Fruit fly (Drosophila melanogaster) whole organism, embryonic: ENCODE data around the gene CG6163.

Source experiments
- Abd-B ChIP-seq: fragments of 200-800 bp; sonication (Bioruptor generic); optimal IDR thresholded peaks from 2 replicates; lab custom pipeline; 2018; ENCODE audit warnings: missing biosample characterization, mild to moderate bottlenecking, missing genetic modification characterization, moderate library complexity
- Aef1 ChIP-seq: fragments of 200-800 bp; sonication (Bioruptor generic); IDR thresholded peaks from 3 replicates; pipeline ENCODE4 v1.3.6; 2022; ENCODE audit warnings: missing biosample characterization, missing genetic modification characterization
- Awh ChIP-seq: fragments of 200-800 bp; sonication (Bioruptor generic); IDR thresholded peaks from 2 replicates; pipeline ENCODE4, ENCODE4 v1.3.6; 2022; ENCODE audit warnings: missing biosample characterization, missing genetic modification characterization
- Blimp-1 ChIP-seq: fragments of 200-800 bp; sonication (Bioruptor generic); optimal IDR thresholded peaks from 3 replicates; lab custom pipeline; 2018; ENCODE audit warnings: missing biosample characterization, missing genetic modification characterization, mild to moderate bottlenecking, moderate library complexity, missing genetic modification reagents
- CG10979 ChIP-seq: fragments of 200-800 bp; sonication (Bioruptor generic); optimal IDR thresholded peaks from 2 replicates; lab custom pipeline; 2018; ENCODE audit warnings: missing biosample characterization, mild to moderate bottlenecking, missing genetic modification characterization, moderate library complexity
- CG11456 ChIP-seq: fragments of 200-800 bp; sonication (Bioruptor generic); IDR thresholded peaks from 3 replicates; pipeline ENCODE4 v1.3.6; 2022; ENCODE audit warnings: missing biosample characterization, missing genetic modification characterization
- CG11695 ChIP-seq: fragments of 200-800 bp; sonication (Bioruptor generic); IDR thresholded peaks from 3 replicates; pipeline ENCODE4 v1.3.6; 2022; ENCODE audit warnings: missing biosample characterization, missing genetic modification characterization
- CG12659 ChIP-seq: fragments of 200-800 bp; sonication (Bioruptor generic); optimal IDR thresholded peaks from 3 replicates; lab custom pipeline; 2017; ENCODE audit warnings: mild to moderate bottlenecking, missing biosample characterization, missing genetic modification reagents, missing genetic modification characterization
- CG13287 ChIP-seq: fragments of 200-800 bp; sonication (Bioruptor generic); IDR thresholded peaks from 2 replicates; pipeline ENCODE4 v1.3.6; 2022; ENCODE audit warnings: missing biosample characterization, missing genetic modification characterization; ENCODE audit not compliant: partially characterized antibody
- CG14710 ChIP-seq: fragments of 200-800 bp; sonication (Bioruptor generic); optimal IDR thresholded peaks from 3 replicates; lab custom pipeline; 2019; ENCODE audit warnings: missing biosample characterization, mild to moderate bottlenecking, missing genetic modification characterization, moderate library complexity
- CG15011 ChIP-seq: fragments of 200-800 bp; sonication (Bioruptor generic); optimal IDR thresholded peaks from 3 replicates; lab custom pipeline; 2018; ENCODE audit warnings: missing biosample characterization, mild to moderate bottlenecking, missing genetic modification characterization
- CG17359 ChIP-seq: fragments of 200-800 bp; sonication (Bioruptor generic); optimal IDR thresholded peaks from 3 replicates; lab custom pipeline; 2018; ENCODE audit warnings: missing biosample characterization, mild to moderate bottlenecking, missing genetic modification characterization, moderate library complexity
- CG17568 ChIP-seq: fragments of 200-800 bp; sonication (Bioruptor generic); optimal IDR thresholded peaks from 2 replicates; lab custom pipeline; 2018; ENCODE audit warnings: missing biosample characterization, mild to moderate bottlenecking, missing genetic modification characterization, moderate library complexity
- CG18011 ChIP-seq: fragments of 200-800 bp; sonication (Bioruptor generic); optimal IDR thresholded peaks from 2 replicates; lab custom pipeline; 2017; ENCODE audit warnings: missing biosample characterization, missing genetic modification characterization, mild to moderate bottlenecking, moderate library complexity, missing genotype
- CG18599 ChIP-seq: fragments of 200-800 bp; sonication (Bioruptor generic); optimal IDR thresholded peaks from 3 replicates; lab custom pipeline; 2017; ENCODE audit warnings: missing biosample characterization, missing genetic modification characterization, mild to moderate bottlenecking, moderate library complexity, missing genetic modification reagents
- CG18619 ChIP-seq: fragments of 200-800 bp; sonication (Bioruptor generic); optimal IDR thresholded peaks from 3 replicates; lab custom pipeline; 2017; ENCODE audit warnings: missing biosample characterization, mild to moderate bottlenecking, missing genetic modification characterization
- CG2712 ChIP-seq: fragments of 200-800 bp; optimal IDR thresholded peaks from 3 replicates; lab custom pipeline; 2019; ENCODE audit warnings: missing biosample characterization, mild to moderate bottlenecking, missing genetic modification characterization, moderate library complexity
- CG2875 ChIP-seq: fragments of 200-800 bp; sonication (Bioruptor generic); optimal IDR thresholded peaks from 2 replicates; lab custom pipeline; 2017; ENCODE audit warnings: missing biosample characterization, mild to moderate bottlenecking, missing genetic modification characterization, missing genetic modification reagents
- CG32532 ChIP-seq: fragments of 200-800 bp; sonication (Bioruptor generic); IDR thresholded peaks from 2 replicates; pipeline ENCODE4 v1.3.6; 2022; ENCODE audit warnings: missing biosample characterization, missing genetic modification characterization
- CG32772 ChIP-seq: fragments of 200-800 bp; sonication (Bioruptor generic); IDR thresholded peaks from 2 replicates; pipeline ENCODE4 v1.3.6; 2022; ENCODE audit warnings: missing biosample characterization, missing genetic modification characterization
- CG4328 ChIP-seq: fragments of 200-800 bp; sonication (Bioruptor generic); optimal IDR thresholded peaks from 3 replicates; lab custom pipeline; 2017; ENCODE audit warnings: missing biosample characterization, missing genetic modification reagents, missing genetic modification characterization
- CG7556 ChIP-seq: fragments of 200-800 bp; sonication (Bioruptor generic); optimal IDR thresholded peaks from 2 replicates; lab custom pipeline; 2017; ENCODE audit warnings: missing biosample characterization, mild to moderate bottlenecking, missing genetic modification characterization
- CG7839 ChIP-seq: fragments of 200-800 bp; sonication (Bioruptor generic); optimal IDR thresholded peaks from 3 replicates; lab custom pipeline; 2018; ENCODE audit warnings: missing biosample characterization, mild to moderate bottlenecking, missing genetic modification characterization, moderate library complexity
- E2f1 ChIP-seq: fragments of 200-800 bp; sonication (Bioruptor generic); IDR thresholded peaks from 2 replicates; pipeline ENCODE4 v1.3.6; 2022; ENCODE audit warnings: missing biosample characterization, missing genetic modification characterization
- Fer1 ChIP-seq: fragments of 200-800 bp; sonication (Bioruptor generic); optimal IDR thresholded peaks from 2 replicates; lab custom pipeline; 2017; ENCODE audit warnings: missing biosample characterization, mild to moderate bottlenecking, missing genetic modification characterization
- Hand ChIP-seq: fragments of 200-800 bp; sonication (Bioruptor generic); optimal IDR thresholded peaks from 2 replicates; lab custom pipeline; 2017; ENCODE audit warnings: mild to moderate bottlenecking, missing biosample characterization, missing genetic modification reagents, missing genetic modification characterization
- Hr51 ChIP-seq, 2 experiments: fragments of 200-800 bp; sonication (Bioruptor generic); optimal IDR thresholded peaks; 2 replicates in 1 of 2; 3 replicates in 1 of 2; lab custom pipeline; 2016 to 2018; ENCODE audit warnings: missing biosample characterization in 2 of 2, missing genetic modification characterization in 2 of 2, mild to moderate bottlenecking in 1 of 2, moderate library complexity in 1 of 2
- Lim3 ChIP-seq: fragments of 200-800 bp; sonication (Bioruptor generic); IDR thresholded peaks from 2 replicates; pipeline ENCODE4 v1.3.6; 2022; ENCODE audit warnings: missing biosample characterization, missing genetic modification characterization
- Meics ChIP-seq: fragments of 200-800 bp; sonication (Bioruptor generic); optimal IDR thresholded peaks from 2 replicates; lab custom pipeline; 2017; ENCODE audit warnings: missing biosample characterization, mild to moderate bottlenecking, missing genetic modification characterization
- Neu2 ChIP-seq: fragments of 200-800 bp; sonication (Bioruptor generic); optimal IDR thresholded peaks from 3 replicates; lab custom pipeline; 2016; ENCODE audit warnings: missing biosample characterization, missing genetic modification characterization, borderline replicate concordance
- Ptx1 ChIP-seq: fragments of 200-800 bp; sonication (Bioruptor generic); IDR thresholded peaks from 2 replicates; pipeline ENCODE4 v1.3.6; 2022; ENCODE audit warnings: missing biosample characterization, missing genetic modification characterization
- Xrp1 ChIP-seq: fragments of 200-800 bp; sonication (Bioruptor generic); IDR thresholded peaks from 2 replicates; pipeline ENCODE4 v1.3.6; 2022; ENCODE audit warnings: missing biosample characterization, missing genetic modification characterization
- ap ChIP-seq: fragments of 200-800 bp; sonication (Bioruptor generic); IDR thresholded peaks from 2 replicates; pipeline ENCODE4 v1.3.6; 2022; ENCODE audit warnings: missing biosample characterization, missing genetic modification characterization
- dmrt99B ChIP-seq: fragments of 200-800 bp; sonication (Bioruptor generic); optimal IDR thresholded peaks from 2 replicates; lab custom pipeline; 2018; ENCODE audit warnings: missing biosample characterization, mild to moderate bottlenecking, missing genetic modification characterization, moderate library complexity
- fd96Cb ChIP-seq: fragments of 200-800 bp; sonication (Bioruptor generic); optimal IDR thresholded peaks from 2 replicates; lab custom pipeline; 2018; ENCODE audit warnings: missing biosample characterization, mild to moderate bottlenecking, missing genetic modification characterization, moderate library complexity
- gcm ChIP-seq: fragments of 200-800 bp; sonication (Bioruptor generic); optimal IDR thresholded peaks from 2 replicates; lab custom pipeline; 2019; ENCODE audit warnings: missing biosample characterization, mild to moderate bottlenecking, missing genetic modification characterization, moderate library complexity
- her ChIP-seq: fragments of 200-800 bp; sonication (Bioruptor generic); optimal IDR thresholded peaks from 2 replicates; lab custom pipeline; 2016; ENCODE audit warnings: missing biosample characterization, missing genetic modification characterization
- lab ChIP-seq: fragments of 200-800 bp; sonication (Bioruptor generic); optimal IDR thresholded peaks from 3 replicates; lab custom pipeline; 2017; ENCODE audit warnings: missing biosample characterization, missing genetic modification characterization, mild to moderate bottlenecking, moderate library complexity, missing genetic modification reagents
- lov ChIP-seq, 2 experiments: fragments of 200-800 bp in 1 of 2; fragments of >200 bp in 1 of 2; sonication (Bioruptor generic) in 1 of 2; IDR thresholded peaks in 1 of 2; optimal IDR thresholded peaks in 1 of 2; 2 replicates in 1 of 2; 3 replicates in 1 of 2; pipeline versions ENCODE4 v1.3.6 to Lab custom; 2017 to 2022; ENCODE audit warnings: missing biosample characterization in 1 of 2, missing genetic modification characterization in 1 of 2
- nom ChIP-seq: fragments of 200-800 bp; sonication (Bioruptor generic); optimal IDR thresholded peaks from 2 replicates; lab custom pipeline; 2017; ENCODE audit warnings: missing biosample characterization, missing genetic modification characterization, mild to moderate bottlenecking, moderate library complexity, missing genetic modification reagents
- pita ChIP-seq: fragments of 200-800 bp; sonication (Bioruptor generic); optimal IDR thresholded peaks from 2 replicates; lab custom pipeline; 2017; ENCODE audit warnings: missing biosample characterization, mild to moderate bottlenecking, missing genetic modification characterization
- slbo ChIP-seq: fragments of 200-800 bp; sonication (Bioruptor generic); IDR thresholded peaks from 2 replicates; pipeline ENCODE4 v1.3.6; 2022; ENCODE audit warnings: missing biosample characterization, missing genetic modification characterization
- so ChIP-seq: fragments of 200-800 bp; sonication (Bioruptor generic); IDR thresholded peaks from 3 replicates; pipeline ENCODE4 v1.3.6; 2022; ENCODE audit warnings: missing biosample characterization, missing genetic modification characterization
- tna ChIP-seq: fragments of 200-800 bp; sonication (Bioruptor generic); IDR thresholded peaks from 2 replicates; pipeline ENCODE4 v1.3.6; 2022; ENCODE audit warnings: missing biosample characterization, missing genetic modification characterization; ENCODE audit not compliant: partially characterized antibody
- twi ChIP-seq: fragments of 200-800 bp; optimal IDR thresholded peaks from 2 replicates; lab custom pipeline; 2019; ENCODE audit warnings: missing biosample characterization, mild to moderate bottlenecking, missing genetic modification characterization, moderate library complexity
- unpg ChIP-seq: fragments of 200-800 bp; sonication (Bioruptor generic); optimal IDR thresholded peaks from 3 replicates; lab custom pipeline; 2018; ENCODE audit warnings: missing biosample characterization, mild to moderate bottlenecking, missing genetic modification characterization, moderate library complexity
- vnd ChIP-seq: fragments of 200-800 bp; sonication (Bioruptor generic); IDR thresholded peaks from 3 replicates; pipeline ENCODE4 v1.3.6; 2022; ENCODE audit warnings: missing biosample characterization, missing genetic modification characterization; ENCODE audit not compliant: partially characterized antibody
- vvl ChIP-seq: fragments of 200-800 bp; sonication (Bioruptor generic); IDR thresholded peaks from 2 replicates; pipeline ENCODE4 v1.3.6; 2022; ENCODE audit warnings: missing biosample characterization, missing genetic modification characterization

Gene CG6163

DNA sequence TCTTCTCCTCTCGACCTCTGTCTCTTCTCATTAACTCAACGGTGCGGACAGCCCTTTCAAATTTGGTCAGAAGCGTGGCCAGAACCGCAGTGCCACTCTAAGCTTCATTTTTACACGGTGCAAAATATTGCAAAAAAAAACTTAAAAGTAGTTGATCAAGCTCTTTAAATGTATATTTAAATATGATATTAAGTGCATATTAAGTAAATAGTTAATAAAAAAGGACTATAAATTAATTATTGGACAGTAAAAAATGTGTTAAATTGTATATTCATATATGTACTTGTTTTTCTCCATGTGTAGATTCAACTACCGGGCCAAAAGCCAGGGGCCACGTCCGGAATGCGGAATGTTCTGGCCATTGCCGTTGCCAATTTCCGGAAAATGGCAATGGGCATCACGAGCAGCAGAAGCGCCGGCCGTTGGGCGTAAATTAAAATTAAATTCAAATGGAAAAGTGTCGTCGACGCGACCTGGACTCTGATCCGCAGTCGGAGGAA lies 32.5 kb upstream of the CG6163 start, which contains the start of gene CG44362 (continued):
- TF ChIP-seq unpg (GFP tag; lab: Kevin White, UChicago): peak; percentile 0
- TF ChIP-seq slbo (GFP tag; lab: Robert Waterston, UW): 0 out of 2 replicates have a peak, but pooled peaks have one; percentile 8
- TF ChIP-seq vnd (GFP tag; lab: Robert Waterston, UW): no peak
- TF ChIP-seq ap (GFP tag; lab: Robert Waterston, UW): no peak
- TF ChIP-seq Hr51 (GFP tag; optimal IDR thresholded peaks at IDR 0.05; lab: Kevin White, UChicago): peak in 1 of 2 experiments; percentile 28
- TF ChIP-seq Lim3 (GFP tag; lab: Robert Waterston, UW): no peak
- peak; percentile 15 for TF ChIP-seq Meics (GFP tag; lab: Kevin White, UChicago)
- TF ChIP-seq CG18619 (GFP tag; lab: Kevin White, UChicago): peak; percentile 9
- no peak for TF ChIP-seq tna (GFP tag; lab: Robert Waterston, UW)
- no peak for TF ChIP-seq gcm (GFP tag; lab: Kevin White, UChicago)
- peak; percentile 54 for TF ChIP-seq CG18599
- TF ChIP-seq Neu2 (GFP tag; lab: Kevin White, UChicago): no peak
- TF ChIP-seq CG7839 (tag; lab: Kevin White, UChicago): no peak
- peak; percentile 23 for TF ChIP-seq lab (GFP tag; lab: Kevin White, UChicago)
- TF ChIP-seq nom (GFP tag; lab: Kevin White, UChicago): no peak
- peak; percentile 37 for TF ChIP-seq Ptx1 (GFP tag; lab: Robert Waterston, UW)
- TF ChIP-seq dmrt99B: peak; percentile 5
- no peak for TF ChIP-seq twi (tag; lab: Kevin White, UChicago)
- TF ChIP-seq Blimp-1 (GFP tag; lab: Kevin White, UChicago): peak; percentile 20
- peak; percentile 31 for TF ChIP-seq CG7556 (GFP tag; lab: Kevin White, UChicago)
- no peak; the same call in 1 of the 2 replicates for TF ChIP-seq CG32532
- TF ChIP-seq CG2875: no peak
- TF ChIP-seq CG12659 (GFP tag; lab: Kevin White, UChicago): no peak
- no peak for TF ChIP-seq pita (GFP tag; lab: Kevin White, UChicago)
- no peak for TF ChIP-seq so (GFP tag; lab: Robert Waterston, UW)
- TF ChIP-seq fd96Cb (tag; lab: Kevin White, UChicago): peak; percentile 7
- peak; percentile 49 for TF ChIP-seq Fer1 (GFP tag; lab: Kevin White, UChicago)
- TF ChIP-seq lov (optimal IDR thresholded peaks at IDR 0.05; lab: Kevin White, UChicago): no peak
- no peak for TF ChIP-seq lov (GFP tag; IDR thresholded peaks at IDR 0.05; lab: Robert Waterston, UW)
- TF ChIP-seq CG11456 (GFP tag; lab: Robert Waterston, UW): no peak
- TF ChIP-seq her (GFP tag; lab: Kevin White, UChicago): no peak
- TF ChIP-seq CG10979: peak; percentile 1
- TF ChIP-seq CG17359 (tag; lab: Kevin White, UChicago): peak; percentile 1
- TF ChIP-seq CG11695 (GFP tag; lab: Robert Waterston, UW): peak; percentile 40; the same call in 1 of the 3 replicates
- TF ChIP-seq Hand (GFP tag; lab: Kevin White, UChicago): peak; percentile 8
- 0 out of 2 replicates have a peak, but pooled peaks have one; percentile 19 for TF ChIP-seq CG32772 (GFP tag; lab: Robert Waterston, UW)
- TF ChIP-seq vvl: peak; percentile 46; the same call in 1 of the 2 replicates
- no peak for TF ChIP-seq Abd-B (GFP tag; lab: Kevin White, UChicago)
- no peak for TF ChIP-seq CG4328
- peak; percentile 18; the same call in 1 of the 2 replicates for TF ChIP-seq Xrp1
- TF ChIP-seq CG14710: no peak
- TF ChIP-seq Awh (GFP tag; lab: Robert Waterston, UW): no peak
- TF ChIP-seq CG13287: no peak
- no peak for TF ChIP-seq CG15011 (GFP tag; lab: Kevin White, UChicago)
- no peak for TF ChIP-seq Aef1 (GFP tag; lab: Robert Waterston, UW)
- peak; percentile 9 for TF ChIP-seq CG2712 (tag; lab: Kevin White, UChicago)
- no peak for TF ChIP-seq CG17568 (GFP tag; lab: Kevin White, UChicago)
- no peak for TF ChIP-seq CG18011 (GFP tag; lab: Kevin White, UChicago)
- TF ChIP-seq E2f1 (GFP tag; lab: Robert Waterston, UW): 0 out of 2 replicates have a peak, but pooled peaks have one; percentile 20
